Fruit fly (Drosophila melanogaster): ENCODE results near the gene CG15563.

CG15563 gene

dm6 chr3R:31252093-31252962 lies 20.2 kb upstream of the CG15563 start, which contains the start of the genes qless and mRpL32 (continued):
- no peak for TF ChIP-seq D (optimal IDR thresholded peaks at IDR 0.05)
- TF ChIP-seq D (GFP tag; optimal IDR thresholded peaks at IDR 0.05) = peak; percentile 40
- no peak for TF ChIP-seq bigmax (GFP tag; optimal IDR thresholded peaks at IDR 0.05)
- peak; percentile 47; the same call in 1 of the 2 replicates for TF ChIP-seq CG31441 (GFP tag; IDR thresholded peaks at IDR 0.05)
- no peak for TF ChIP-seq CG4328 (GFP tag; optimal IDR thresholded peaks at IDR 0.05)
- peak; percentile 47 for TF ChIP-seq CG4360 (GFP tag; IDR thresholded peaks at IDR 0.05)
- TF ChIP-seq Asciz (GFP tag; optimal IDR thresholded peaks at IDR 0.05) = no peak
- TF ChIP-seq ind (GFP tag; optimal IDR thresholded peaks at IDR 0.05) = peak; percentile 83
- TF ChIP-seq tll (GFP tag; optimal IDR thresholded peaks at IDR 0.05) = peak in 1 of 2 experiments; percentile 13
- TF ChIP-seq CG42726 (GFP tag; IDR thresholded peaks at IDR 0.05; ENCODE audit: partially characterized antibody) = no peak
- peak; percentile 7 for TF ChIP-seq fd96Cb (tag; optimal IDR thresholded peaks at IDR 0.05)
- peak; percentile 35 for TF ChIP-seq CG12659 (GFP tag; optimal IDR thresholded peaks at IDR 0.05)
- TF ChIP-seq CG11398 (GFP tag; optimal IDR thresholded peaks at IDR 0.05) = no peak
- TF ChIP-seq ash1 (GFP tag; optimal IDR thresholded peaks at IDR 0.05) = no peak
- TF ChIP-seq slp2 (GFP tag; optimal IDR thresholded peaks at IDR 0.05) = peak; percentile 48
- peak; percentile 75 for TF ChIP-seq row (GFP tag; IDR thresholded peaks at IDR 0.05)
- peak; percentile 29 for TF ChIP-seq CG18011 (GFP tag; optimal IDR thresholded peaks at IDR 0.05)
- TF ChIP-seq pfk (GFP tag; optimal IDR thresholded peaks at IDR 0.05) = no peak
- peak; percentile 30; the same call in 1 of the 2 replicates for TF ChIP-seq inv (GFP tag; IDR thresholded peaks at IDR 0.05; ENCODE audit: partially characterized antibody)
- TF ChIP-seq vfl (GFP tag; optimal IDR thresholded peaks at IDR 0.05) = peak; percentile 36
- peak; percentile 28 for TF ChIP-seq Fer1 (GFP tag; optimal IDR thresholded peaks at IDR 0.05)
- TF ChIP-seq CG34422 (GFP tag; IDR thresholded peaks at IDR 0.05) = peak; percentile 92
- peak; percentile 70 for TF ChIP-seq dati (GFP tag; IDR thresholded peaks at IDR 0.05)
- peak; percentile 65 for TF ChIP-seq CG9932 (GFP tag; IDR thresholded peaks at IDR 0.05)
- TF ChIP-seq CG2202 (tag; optimal IDR thresholded peaks at IDR 0.05) = no peak
- TF ChIP-seq CG34376 (GFP tag; optimal IDR thresholded peaks at IDR 0.05) = no peak
- TF ChIP-seq Mad (GFP tag; optimal IDR thresholded peaks at IDR 0.05) = no peak
- TF ChIP-seq CG31365 (tag; optimal IDR thresholded peaks at IDR 0.05) = no peak
- peak; percentile 56 for TF ChIP-seq CG15479 (GFP tag; optimal IDR thresholded peaks at IDR 0.05)
- TF ChIP-seq croc (GFP tag; conservative IDR thresholded peaks at IDR 0.05) = peak; percentile 71
- peak; percentile 25 for TF ChIP-seq CG7987 (GFP tag; optimal IDR thresholded peaks at IDR 0.05)
- no peak for TF ChIP-seq fru (optimal IDR thresholded peaks at IDR 0.05)
- peak; percentile 48 for TF ChIP-seq shn (GFP tag; optimal IDR thresholded peaks at IDR 0.05)
- no peak for TF ChIP-seq Doc2 (GFP tag; IDR thresholded peaks at IDR 0.05)
- TF ChIP-seq tin (GFP tag; optimal IDR thresholded peaks at IDR 0.05) = peak; percentile 82
- TF ChIP-seq CG2875 (GFP tag; optimal IDR thresholded peaks at IDR 0.05) = no peak
- peak; percentile 64 for TF ChIP-seq vnd (GFP tag; IDR thresholded peaks at IDR 0.05; ENCODE audit: partially characterized antibody)
- no peak for TF ChIP-seq CG7839 (tag; optimal IDR thresholded peaks at IDR 0.05)
- TF ChIP-seq luna (GFP tag; optimal IDR thresholded peaks at IDR 0.05) = no peak
- peak; percentile 82 for TF ChIP-seq CG11456 (GFP tag; IDR thresholded peaks at IDR 0.05)
- TF ChIP-seq CG10321 (GFP tag; IDR thresholded peaks at IDR 0.05) = no peak
- TF ChIP-seq Hsf (GFP tag; optimal IDR thresholded peaks at IDR 0.05) = peak; percentile 37
- TF ChIP-seq CG4404 (GFP tag; IDR thresholded peaks at IDR 0.05) = peak; percentile 74
- no peak for TF ChIP-seq CG17802 (tag; optimal IDR thresholded peaks at IDR 0.05)
- TF ChIP-seq Dip2 (GFP tag; IDR thresholded peaks at IDR 0.05) = peak; percentile 29; the same call in 1 of the 2 replicates
- TF ChIP-seq so (GFP tag; IDR thresholded peaks at IDR 0.05) = 0 out of 3 replicates have a peak, but pooled peaks have one; percentile 66
- peak; percentile 94 for TF ChIP-seq Deaf1 (tag; optimal IDR thresholded peaks at IDR 0.05)
- no peak for TF ChIP-seq dan (GFP tag; IDR thresholded peaks at IDR 0.05)
- peak; percentile 76 for TF ChIP-seq Awh (GFP tag; IDR thresholded peaks at IDR 0.05)

All from whole organism, embryonic.